Fruit fly (Drosophila melanogaster) whole organism, larva: ENCODE measurements around the gene CG31624.

Experiments used
- noc ChIP-seq: fragments of 200-800 bp; sonication (Bioruptor generic); optimal IDR thresholded peaks from 3 replicates; lab custom pipeline; 2019; ENCODE audit warnings: missing biosample characterization, mild to moderate bottlenecking, missing genetic modification characterization, moderate library complexity

Gene CG31624

dm6 chr2L:21169160-21169624 is 31.0 kb downstream of the CG31624 start:
- TF ChIP-seq noc (tag; lab: Kevin White, UChicago): no peak

dm6 chr2L:21168295-21169159 is 31.6 kb downstream of the CG31624 start, which contains the start of the genes mAcon1, CG43345 and CG43346:
Gene mAcon1, plus strand, starts transcription at chr2L:21168570.
Gene CG43345, minus strand, starts transcription at chr2L:21168581.
Gene CG43346, minus strand, starts transcription at chr2L:21168581.
- peak; percentile 91 for TF ChIP-seq noc (tag; lab: Kevin White, UChicago)

- TF ChIP-seq noc (tag; lab: Kevin White, UChicago): peak; percentile 17
These were observed 33.8 kb downstream of the CG31624 start for dm6 chr2L:21166422-21166821.

- TF ChIP-seq noc (tag; lab: Kevin White, UChicago): no peak
These were observed 36.8 kb downstream of the CG31624 start, which contains the start of gene Noc2 for dm6 chr2L:21163311-21163842. Gene Noc2, plus strand, starts transcription at chr2L:21163641.

- TF ChIP-seq noc (tag; lab: Kevin White, UChicago): no peak
These were observed 37.3 kb downstream of the CG31624 start, which contains the start of gene Nbr for dm6 chr2L:21162875-21163274. Gene Nbr, minus strand, starts transcription at chr2L:21163083.

dm6 chr2L:21158554-21158953 is 41.6 kb downstream of the CG31624 start, which contains the start of the genes Coq3 and Pld3:
Gene Coq3, minus strand, starts transcription at chr2L:21158611.
Gene Pld3, plus strand, starts transcription at chr2L:21158847.
- TF ChIP-seq noc (tag; lab: Kevin White, UChicago): peak; percentile 96

- TF ChIP-seq noc (tag; lab: Kevin White, UChicago): no peak
These were observed 43.8 kb downstream of the CG31624 start, which contains the start of the genes Mpp6 and E2f2 for dm6 chr2L:21156156-21157040. Gene Mpp6, plus strand, starts transcription at chr2L:21156288. Gene E2f2, minus strand, starts transcription at chr2L:21156749.

dm6 chr2L:21153844-21154243 is 46.3 kb downstream of the CG31624 start:
- TF ChIP-seq noc (tag; lab: Kevin White, UChicago): no peak

- no peak for TF ChIP-seq noc (tag; lab: Kevin White, UChicago)
These were observed 51.1 kb downstream of the CG31624 start for dm6 chr2L:21149053-21149452.
